Worm (Caenorhabditis elegans) whole organism, L3 larva: Measurements from ENCODE around the gene C06H2.7.

Experiments
- R02D3.7 ChIP-seq: fragments of 150-350 bp; optimal IDR thresholded peaks from 2 replicates; lab custom pipeline; 2014; ENCODE audit warnings: missing biosample characterization, missing genetic modification characterization
- ZK546.5 ChIP-seq: sonication (generic microtip); optimal IDR thresholded peaks from 2 replicates; lab custom pipeline; 2017; ENCODE audit warnings: missing biosample characterization, missing genetic modification characterization
- ama-1 ChIP-seq: fragments of 150-350 bp; optimal IDR thresholded peaks from 2 replicates; lab custom pipeline; 2018
- egl-27 ChIP-seq: sonication (generic microtip); optimal IDR thresholded peaks from 4 replicates; lab custom pipeline; 2017; ENCODE audit warnings: missing biosample characterization, missing genetic modification reagents, missing genetic modification characterization
- jun-1 ChIP-seq: fragments of 150-350 bp; optimal IDR thresholded peaks from 2 replicates; lab custom pipeline; 2014; ENCODE audit warnings: missing biosample characterization, missing genetic modification reagents, missing genetic modification characterization
- lin-15B ChIP-seq: fragments of 150-350 bp; optimal IDR thresholded peaks from 2 replicates; lab custom pipeline; 2014; ENCODE audit warnings: missing biosample characterization, missing genetic modification characterization
- nhr-23 ChIP-seq: fragments of 150-350 bp; optimal IDR thresholded peaks from 2 replicates; lab custom pipeline; 2014; ENCODE audit warnings: missing biosample characterization, missing genetic modification reagents, missing genetic modification characterization
- nhr-28 ChIP-seq: fragments of 150-350 bp; optimal IDR thresholded peaks from 2 replicates; lab custom pipeline; 2014; ENCODE audit warnings: missing biosample characterization, missing genetic modification characterization
- nhr-76 ChIP-seq: fragments of 150-350 bp; sonication (generic microtip); optimal IDR thresholded peaks from 5 replicates; lab custom pipeline; 2014; ENCODE audit warnings: missing biosample characterization, missing genetic modification characterization
- nhr-77 ChIP-seq: fragments of 150-350 bp; optimal IDR thresholded peaks from 2 replicates; lab custom pipeline; 2014; ENCODE audit warnings: missing biosample characterization, missing genetic modification characterization
- zag-1 ChIP-seq: fragments of 150-350 bp; optimal IDR thresholded peaks from 2 replicates; lab custom pipeline; 2014; ENCODE audit warnings: missing biosample characterization, missing genetic modification characterization
- ztf-11 ChIP-seq: fragments of 150-350 bp; optimal IDR thresholded peaks from 2 replicates; lab custom pipeline; 2014; ENCODE audit warnings: missing biosample characterization, missing genetic modification characterization

ce11 chrV:11171906-11172305, 27.3 kb upstream of the C06H2.7 start, which contains the start of gene T19C4.5:
- no peak for TF ChIP-seq ama-1 (lab: Kevin White, UChicago)
- TF ChIP-seq nhr-76 (tag; lab: Kevin White, UChicago) = no peak
- no peak for TF ChIP-seq nhr-28 (tag; lab: Kevin White, UChicago)
- no peak for TF ChIP-seq jun-1
- no peak for TF ChIP-seq egl-27 (tag; lab: Kevin White, UChicago)
- no peak for TF ChIP-seq ztf-11 (tag; lab: Kevin White, UChicago)
- TF ChIP-seq nhr-23 (tag; lab: Kevin White, UChicago) = no peak
- TF ChIP-seq nhr-77 (tag; lab: Kevin White, UChicago) = no peak
- no peak for TF ChIP-seq lin-15B (tag; lab: Kevin White, UChicago)
- no peak for TF ChIP-seq zag-1 (tag; lab: Kevin White, UChicago)
- TF ChIP-seq R02D3.7 (tag; lab: Kevin White, UChicago) = no peak
- no peak for TF ChIP-seq ZK546.5 (tag; lab: Kevin White, UChicago)
